Worm (Caenorhabditis elegans) whole organism, L3 larva: ENCODE data around the gene srt-45.

Experiments
- R02D3.7 ChIP-seq: fragments of 150-350 bp; optimal IDR thresholded peaks from 2 replicates; lab custom pipeline; 2014; ENCODE audit warnings: missing biosample characterization, missing genetic modification characterization
- ZK546.5 ChIP-seq: sonication (generic microtip); optimal IDR thresholded peaks from 2 replicates; lab custom pipeline; 2017; ENCODE audit warnings: missing biosample characterization, missing genetic modification characterization
- aly-2 ChIP-seq: fragments of 150-350 bp; optimal IDR thresholded peaks from 2 replicates; lab custom pipeline; 2014; ENCODE audit warnings: missing biosample characterization, missing genetic modification characterization
- ama-1 ChIP-seq: fragments of 150-350 bp; optimal IDR thresholded peaks from 2 replicates; lab custom pipeline; 2018
- ceh-16 ChIP-seq: sonication (generic microtip); optimal IDR thresholded peaks from 2 replicates; lab custom pipeline; 2017; ENCODE audit warnings: missing biosample characterization, missing genetic modification characterization
- ceh-28 ChIP-seq: fragments of 150-350 bp; optimal IDR thresholded peaks from 2 replicates; lab custom pipeline; 2014; ENCODE audit warnings: missing biosample characterization, missing genetic modification reagents, missing genetic modification characterization
- ceh-9 ChIP-seq: sonication (generic microtip); optimal IDR thresholded peaks from 2 replicates; lab custom pipeline; 2018; ENCODE audit warnings: missing biosample characterization, missing genetic modification characterization
- daf-12 ChIP-seq: fragments of 150-350 bp; optimal IDR thresholded peaks from 2 replicates; lab custom pipeline; 2014; ENCODE audit warnings: missing biosample characterization, missing genetic modification reagents, missing genetic modification characterization
- egl-27 ChIP-seq: sonication (generic microtip); optimal IDR thresholded peaks from 4 replicates; lab custom pipeline; 2017; ENCODE audit warnings: missing biosample characterization, missing genetic modification reagents, missing genetic modification characterization
- egl-5 ChIP-seq: fragments of 150-350 bp; optimal IDR thresholded peaks from 2 replicates; lab custom pipeline; 2017; ENCODE audit warnings: missing biosample characterization, missing genetic modification reagents, missing genetic modification characterization, inconsistent platforms
- elt-1 ChIP-seq: fragments of 150-350 bp; optimal IDR thresholded peaks from 2 replicates; lab custom pipeline; 2014; ENCODE audit warnings: missing biosample characterization, missing genetic modification characterization
- elt-2 ChIP-seq: sonication (generic microtip); optimal IDR thresholded peaks from 2 replicates; lab custom pipeline; 2016; ENCODE audit warnings: missing genetic modification reagents, mild to moderate bottlenecking, missing genetic modification characterization, missing compliant biosample characterization
- eor-1 ChIP-seq, 2 experiments: fragments of 150-350 bp; optimal IDR thresholded peaks; 2 replicates each; lab custom pipeline; 2014 to 2018; ENCODE audit warnings: missing biosample characterization in 2 of 2, missing genetic modification characterization in 2 of 2
- fkh-10 ChIP-seq: sonication (generic microtip); optimal IDR thresholded peaks from 2 replicates; lab custom pipeline; 2017; ENCODE audit warnings: missing biosample characterization, missing genetic modification reagents, missing genetic modification characterization
- fkh-2 ChIP-seq: fragments of 150-350 bp; optimal IDR thresholded peaks from 2 replicates; lab custom pipeline; 2014; ENCODE audit warnings: missing biosample characterization, missing genetic modification reagents, missing genetic modification characterization
- fos-1 ChIP-seq: fragments of 150-350 bp; optimal IDR thresholded peaks from 2 replicates; lab custom pipeline; 2014; ENCODE audit warnings: missing biosample characterization, missing genetic modification characterization
- hmg-11 ChIP-seq: sonication (generic microtip); optimal IDR thresholded peaks from 2 replicates; lab custom pipeline; 2016; ENCODE audit warnings: missing genetic modification characterization, missing compliant biosample characterization
- lin-15B ChIP-seq: fragments of 150-350 bp; optimal IDR thresholded peaks from 2 replicates; lab custom pipeline; 2014; ENCODE audit warnings: missing biosample characterization, missing genetic modification characterization
- lin-39 ChIP-seq: fragments of 150-350 bp; optimal IDR thresholded peaks from 2 replicates; lab custom pipeline; 2018; ENCODE audit warnings: missing biosample characterization, missing genetic modification reagents, missing genetic modification characterization
- lsy-12 ChIP-seq: sonication (generic microtip); optimal IDR thresholded peaks from 2 replicates; lab custom pipeline; 2016; ENCODE audit warnings: mild to moderate bottlenecking, missing genetic modification characterization, missing compliant biosample characterization
- mdl-1 ChIP-seq: fragments of 150-350 bp; optimal IDR thresholded peaks from 2 replicates; lab custom pipeline; 2014; ENCODE audit warnings: missing biosample characterization, missing genetic modification characterization
- nfya-1 ChIP-seq: sonication (generic microtip); optimal IDR thresholded peaks from 2 replicates; lab custom pipeline; 2017; ENCODE audit warnings: missing genetic modification characterization, mild to moderate bottlenecking, missing compliant biosample characterization, antibody characterized with exemption, moderate library complexity; ENCODE audit not compliant: insufficient read depth
- nhr-12 ChIP-seq: fragments of 150-350 bp; optimal IDR thresholded peaks from 2 replicates; lab custom pipeline; 2014; ENCODE audit warnings: missing biosample characterization, missing genetic modification characterization
- nhr-23 ChIP-seq: fragments of 150-350 bp; optimal IDR thresholded peaks from 2 replicates; lab custom pipeline; 2014; ENCODE audit warnings: missing biosample characterization, missing genetic modification reagents, missing genetic modification characterization
- nhr-237 ChIP-seq: fragments of 150-350 bp; optimal IDR thresholded peaks from 2 replicates; lab custom pipeline; 2014; ENCODE audit warnings: missing biosample characterization, missing genetic modification characterization
- nhr-25 ChIP-seq: sonication (generic microtip); optimal IDR thresholded peaks from 2 replicates; lab custom pipeline; 2017; ENCODE audit warnings: missing biosample characterization, missing genetic modification characterization
- nhr-28 ChIP-seq: fragments of 150-350 bp; optimal IDR thresholded peaks from 2 replicates; lab custom pipeline; 2014; ENCODE audit warnings: missing biosample characterization, missing genetic modification characterization
- nhr-43 ChIP-seq: sonication (generic microtip); optimal IDR thresholded peaks from 2 replicates; lab custom pipeline; 2016; ENCODE audit warnings: mild to moderate bottlenecking, missing genetic modification characterization, missing compliant biosample characterization; ENCODE audit not compliant: poor library complexity, severe bottlenecking
- nhr-67 ChIP-seq: fragments of 150-350 bp; optimal IDR thresholded peaks from 2 replicates; lab custom pipeline; 2014; ENCODE audit warnings: missing biosample characterization, missing genetic modification characterization
- nhr-76 ChIP-seq: fragments of 150-350 bp; sonication (generic microtip); optimal IDR thresholded peaks from 5 replicates; lab custom pipeline; 2014; ENCODE audit warnings: missing biosample characterization, missing genetic modification characterization
- pha-4 ChIP-seq: fragments of 150-350 bp; optimal IDR thresholded peaks from 2 replicates; lab custom pipeline; 2014; ENCODE audit warnings: missing biosample characterization, missing genetic modification reagents, missing genetic modification characterization
- sea-2 ChIP-seq: fragments of 150-350 bp; sonication (generic microtip); optimal IDR thresholded peaks from 4 replicates; lab custom pipeline; 2014; ENCODE audit warnings: missing biosample characterization, missing genetic modification reagents, missing genetic modification characterization
- skn-1 ChIP-seq: fragments of 150-350 bp; optimal IDR thresholded peaks from 2 replicates; lab custom pipeline; 2014; ENCODE audit warnings: missing biosample characterization, missing genetic modification characterization
- snpc-4 ChIP-seq: fragments of 150-350 bp; optimal IDR thresholded peaks from 2 replicates; lab custom pipeline; 2014; ENCODE audit warnings: missing biosample characterization, missing genetic modification characterization
- tbx-2 ChIP-seq: sonication (generic microtip); optimal IDR thresholded peaks from 2 replicates; lab custom pipeline; 2016; ENCODE audit warnings: mild to moderate bottlenecking, missing genetic modification characterization, missing compliant biosample characterization
- unc-62 ChIP-seq: fragments of 150-350 bp; sonication (generic microtip); optimal IDR thresholded peaks from 4 replicates; lab custom pipeline; 2014; ENCODE audit warnings: missing biosample characterization, missing genetic modification reagents, missing genetic modification characterization
- ztf-11 ChIP-seq: fragments of 150-350 bp; optimal IDR thresholded peaks from 2 replicates; lab custom pipeline; 2014; ENCODE audit warnings: missing biosample characterization, missing genetic modification characterization
- ztf-4 ChIP-seq: fragments of 150-350 bp; optimal IDR thresholded peaks from 2 replicates; lab custom pipeline; 2014; ENCODE audit warnings: missing biosample characterization, missing genetic modification characterization

srt-45 gene

ce11 chrV:19790248-19790647 is 6.3 kb downstream of the srt-45 start:
- TF ChIP-seq hmg-11 (no peak), egl-5 (no peak), skn-1 (no peak), ama-1 (no peak), unc-62 (GFP tag; lab: Kevin White, UChicago) (no peak), daf-12 (tag; lab: Kevin White, UChicago) (no peak), pha-4 (tag; lab: Kevin White, UChicago) (no peak), eor-1 (tag; optimal IDR thresholded peaks at IDR 0.05; lab: Kevin White, UChicago) (no peak), nhr-12 (tag; lab: Kevin White, UChicago) (no peak), lin-39 (no peak), ceh-16 (no peak)

- TF ChIP-seq egl-27 (no peak), nhr-23 (tag; lab: Kevin White, UChicago) (no peak), tbx-2 (tag; lab: Kevin White, UChicago) (no peak), egl-5 (no peak), aly-2 (no peak), nhr-76 (tag; lab: Kevin White, UChicago) (no peak), nhr-237 (no peak), elt-1 (tag; lab: Kevin White, UChicago) (no peak), R02D3.7 (no peak), nhr-43 (tag; lab: Kevin White, UChicago) (no peak), sea-2 (GFP tag; lab: Kevin White, UChicago) (no peak), unc-62 (GFP tag; lab: Kevin White, UChicago) (no peak), fkh-10 (no peak)
These were observed 11.0 kb downstream of the srt-45 start, which contains the start of gene M162.7 for ce11 chrV:19794931-19795330. Gene M162.7, minus strand, starts transcription at chrV:19795031.

- TF ChIP-seq nhr-43 (tag; lab: Kevin White, UChicago) (no peak), elt-2 (tag; lab: Kevin White, UChicago) (no peak), lin-15B (tag; lab: Kevin White, UChicago) (no peak), ceh-28 (tag; lab: Kevin White, UChicago) (no peak), ztf-11 (tag; lab: Kevin White, UChicago) (no peak), eor-1 (tag; optimal IDR thresholded peaks at IDR 0.05; lab: Kevin White, UChicago) (no peak), snpc-4 (tag; lab: Kevin White, UChicago) (no peak), nfya-1 (tag; lab: Kevin White, UChicago) (no peak), nhr-25 (no peak), ZK546.5 (tag; lab: Kevin White, UChicago) (no peak), nhr-67 (tag; lab: Kevin White, UChicago) (no peak), fkh-2 (tag; lab: Kevin White, UChicago) (no peak), hmg-11 (no peak), fkh-10 (no peak)
These were observed 17.1 kb downstream of the srt-45 start, which contains the start of gene Y116F11B.2 for ce11 chrV:19801033-19801432. Gene Y116F11B.2, minus strand, starts transcription at chrV:19801133.

- TF ChIP-seq ceh-9 (tag; lab: Kevin White, UChicago): no peak
- TF ChIP-seq fos-1 (tag; lab: Kevin White, UChicago): no peak
- TF ChIP-seq mdl-1 (tag; lab: Kevin White, UChicago): no peak
- no peak for TF ChIP-seq nhr-43 (tag; lab: Kevin White, UChicago)
- TF ChIP-seq nhr-237: no peak
- TF ChIP-seq lin-15B (tag; lab: Kevin White, UChicago): no peak
- no peak for TF ChIP-seq elt-1 (tag; lab: Kevin White, UChicago)
- TF ChIP-seq ztf-4: no peak
- no peak for TF ChIP-seq nhr-23 (tag; lab: Kevin White, UChicago)
- TF ChIP-seq nhr-28 (tag; lab: Kevin White, UChicago): no peak
- no peak for TF ChIP-seq fkh-2 (tag; lab: Kevin White, UChicago)
- no peak for TF ChIP-seq nfya-1 (tag; lab: Kevin White, UChicago)
- no peak for TF ChIP-seq nhr-67 (tag; lab: Kevin White, UChicago)
- no peak for TF ChIP-seq skn-1
- TF ChIP-seq elt-2 (tag; lab: Kevin White, UChicago): no peak
- TF ChIP-seq lsy-12 (tag; lab: Kevin White, UChicago): no peak
- TF ChIP-seq nhr-76 (tag; lab: Kevin White, UChicago): no peak
- TF ChIP-seq ztf-11 (tag; lab: Kevin White, UChicago): no peak
These were observed 18.9 kb downstream of the srt-45 start for ce11 chrV:19802797-19803196.
